Worm (Caenorhabditis elegans) whole organism, late embryonic: ENCODE data around the gene cid-1.

Experiments
- C08G9.2 ChIP-seq: sonication (generic microtip); optimal IDR thresholded peaks from 2 replicates; lab custom pipeline; 2016; ENCODE audit warnings: mild to moderate bottlenecking, missing genetic modification characterization, moderate library complexity, missing compliant biosample characterization
- C38D4.7 ChIP-seq: fragments of 200-800 bp; sonication (Bioruptor generic); optimal IDR thresholded peaks from 2 replicates; lab custom pipeline; 2018; ENCODE audit warnings: mild to moderate bottlenecking, missing genetic modification characterization, moderate library complexity, missing compliant biosample characterization
- Y22D7AL.16 ChIP-seq: sonication (generic microtip); optimal IDR thresholded peaks from 2 replicates; lab custom pipeline; 2016; ENCODE audit warnings: missing genetic modification characterization, missing compliant biosample characterization
- ceh-18 ChIP-seq: sonication (generic microtip); optimal IDR thresholded peaks from 2 replicates; lab custom pipeline; 2016; ENCODE audit warnings: missing genetic modification characterization, missing compliant biosample characterization
- ceh-22 ChIP-seq: sonication (generic microtip); optimal IDR thresholded peaks from 2 replicates; lab custom pipeline; 2017; ENCODE audit warnings: missing biosample characterization, missing genetic modification characterization
- ceh-24 ChIP-seq: sonication (generic microtip); optimal IDR thresholded peaks from 2 replicates; lab custom pipeline; 2016; ENCODE audit warnings: mild to moderate bottlenecking, missing genetic modification characterization, missing compliant biosample characterization
- ceh-31 ChIP-seq: sonication (generic microtip); optimal IDR thresholded peaks from 2 replicates; lab custom pipeline; 2016; ENCODE audit warnings: missing genetic modification characterization, missing compliant biosample characterization
- che-1 ChIP-seq: sonication (generic microtip); optimal IDR thresholded peaks from 2 replicates; lab custom pipeline; 2016; ENCODE audit warnings: mild to moderate bottlenecking, missing genetic modification characterization, missing compliant biosample characterization
- dmd-4 ChIP-seq: sonication (generic microtip); optimal IDR thresholded peaks from 2 replicates; lab custom pipeline; 2016; ENCODE audit warnings: borderline replicate concordance, missing genetic modification characterization, missing compliant biosample characterization
- elt-2 ChIP-seq: sonication (generic microtip); optimal IDR thresholded peaks from 2 replicates; lab custom pipeline; 2016; ENCODE audit warnings: missing genetic modification reagents, missing genetic modification characterization, missing compliant biosample characterization
- ets-4 ChIP-seq: sonication (generic microtip); optimal IDR thresholded peaks from 2 replicates; lab custom pipeline; 2016; ENCODE audit warnings: missing genetic modification characterization, missing compliant biosample characterization
- eyg-1 ChIP-seq: sonication (generic microtip); optimal IDR thresholded peaks from 2 replicates; lab custom pipeline; 2016; ENCODE audit warnings: missing genotype, missing genetic modification characterization, missing compliant biosample characterization
- fax-1 ChIP-seq: sonication (generic microtip); optimal IDR thresholded peaks from 2 replicates; lab custom pipeline; 2016; ENCODE audit warnings: missing genotype, missing genetic modification characterization, missing compliant biosample characterization
- fkh-6 ChIP-seq: sonication (generic microtip); optimal IDR thresholded peaks from 2 replicates; lab custom pipeline; 2016; ENCODE audit warnings: missing genetic modification characterization, missing compliant biosample characterization
- gmeb-2 ChIP-seq: sonication (generic microtip); optimal IDR thresholded peaks from 2 replicates; lab custom pipeline; 2016; ENCODE audit warnings: missing genetic modification characterization, inconsistent platforms, missing compliant biosample characterization
- hlh-15 ChIP-seq: sonication (generic microtip); optimal IDR thresholded peaks from 2 replicates; lab custom pipeline; 2016; ENCODE audit warnings: missing genetic modification characterization, missing compliant biosample characterization
- hlh-6 ChIP-seq: sonication (generic microtip); optimal IDR thresholded peaks from 2 replicates; lab custom pipeline; 2016; ENCODE audit warnings: missing genotype, missing genetic modification characterization, missing compliant biosample characterization
- hlh-8 ChIP-seq: sonication (generic microtip); optimal IDR thresholded peaks from 2 replicates; lab custom pipeline; 2016; ENCODE audit warnings: missing genotype, missing genetic modification characterization, missing compliant biosample characterization
- lin-11 ChIP-seq: fragments of 200-800 bp; sonication (Bioruptor generic); optimal IDR thresholded peaks from 2 replicates; lab custom pipeline; 2018; ENCODE audit warnings: mild to moderate bottlenecking, missing genetic modification characterization, missing compliant biosample characterization
- madf-2 ChIP-seq: sonication (generic microtip); optimal IDR thresholded peaks from 2 replicates; lab custom pipeline; 2017; ENCODE audit warnings: missing genetic modification characterization, missing compliant biosample characterization
- mec-3 ChIP-seq: sonication (generic microtip); optimal IDR thresholded peaks from 2 replicates; lab custom pipeline; 2016; ENCODE audit warnings: borderline replicate concordance, missing genetic modification characterization, missing compliant biosample characterization
- nfya-1 ChIP-seq: sonication (generic microtip); optimal IDR thresholded peaks from 2 replicates; lab custom pipeline; 2017; ENCODE audit warnings: missing genetic modification characterization, mild to moderate bottlenecking, missing compliant biosample characterization, antibody characterized with exemption, moderate library complexity
- nhr-232 ChIP-seq: sonication (generic microtip); optimal IDR thresholded peaks from 2 replicates; lab custom pipeline; 2016; ENCODE audit warnings: missing genetic modification characterization, missing compliant biosample characterization
- pag-3 ChIP-seq: sonication (generic microtip); optimal IDR thresholded peaks from 2 replicates; lab custom pipeline; 2016; ENCODE audit warnings: missing compliant biosample characterization, missing genetic modification characterization, borderline replicate concordance
- pat-9 ChIP-seq: fragments of 200-800 bp; sonication (Bioruptor generic); optimal IDR thresholded peaks from 2 replicates; lab custom pipeline; 2018; ENCODE audit warnings: mild to moderate bottlenecking, missing genetic modification characterization, moderate library complexity, missing compliant biosample characterization
- pha-2 ChIP-seq: sonication (generic microtip); optimal IDR thresholded peaks from 2 replicates; lab custom pipeline; 2017; ENCODE audit warnings: mild to moderate bottlenecking, missing genetic modification characterization, missing compliant biosample characterization
- pros-1 ChIP-seq: fragments of 150-350 bp; optimal IDR thresholded peaks from 2 replicates; lab custom pipeline; 2014; ENCODE audit warnings: missing biosample characterization, missing genetic modification reagents, missing genetic modification characterization
- ref-2 ChIP-seq: sonication (generic microtip); optimal IDR thresholded peaks from 2 replicates; lab custom pipeline; 2016; ENCODE audit warnings: missing genetic modification characterization, missing compliant biosample characterization
- rnt-1 ChIP-seq: sonication (generic microtip); optimal IDR thresholded peaks from 2 replicates; lab custom pipeline; 2016; ENCODE audit warnings: missing genetic modification characterization, missing compliant biosample characterization
- tbx-2 ChIP-seq: sonication (generic microtip); optimal IDR thresholded peaks from 2 replicates; lab custom pipeline; 2016; ENCODE audit warnings: missing genetic modification characterization, missing compliant biosample characterization
- tbx-7 ChIP-seq: sonication (generic microtip); optimal IDR thresholded peaks from 2 replicates; lab custom pipeline; 2016; ENCODE audit warnings: missing genotype, missing genetic modification characterization, missing compliant biosample characterization
- ttx-3 ChIP-seq: sonication (generic microtip); optimal IDR thresholded peaks from 2 replicates; lab custom pipeline; 2016; ENCODE audit warnings: missing genetic modification reagents, missing genetic modification characterization, missing compliant biosample characterization
- unc-42 ChIP-seq: sonication (generic microtip); optimal IDR thresholded peaks from 2 replicates; lab custom pipeline; 2016; ENCODE audit warnings: missing genotype, missing genetic modification characterization, missing compliant biosample characterization
- unc-55 ChIP-seq: sonication (generic microtip); optimal IDR thresholded peaks from 2 replicates; lab custom pipeline; 2017; ENCODE audit warnings: missing biosample characterization, missing genetic modification reagents, missing genetic modification characterization
- unc-86 ChIP-seq: sonication (generic microtip); optimal IDR thresholded peaks from 2 replicates; lab custom pipeline; 2016; ENCODE audit warnings: missing genetic modification characterization, missing compliant biosample characterization
- zip-5 ChIP-seq: sonication (generic microtip); optimal IDR thresholded peaks from 2 replicates; lab custom pipeline; 2016; ENCODE audit warnings: missing genetic modification characterization, missing compliant biosample characterization

Gene cid-1

ce11 chrIII:5199577-5199976 lies 25.9 kb downstream of the cid-1 start, which contains the start of gene emb-8:
Gene emb-8 (minus strand): TSS chrIII:5199677.
- TF ChIP-seq pha-2 (tag; lab: Kevin White, UChicago) (no peak), hlh-8 (no peak), ref-2 (tag; lab: Kevin White, UChicago) (no peak), rnt-1 (tag; lab: Kevin White, UChicago) (no peak), ttx-3 (tag; lab: Kevin White, UChicago) (no peak), pat-9 (tag; lab: Kevin White, UChicago) (no peak), madf-2 (tag; lab: Kevin White, UChicago) (no peak), fkh-6 (tag; lab: Kevin White, UChicago) (no peak), mec-3 (tag; lab: Kevin White, UChicago) (no peak), unc-55 (GFP tag; lab: Kevin White, UChicago) (no peak)

ce11 chrIII:5200349-5200748 lies 26.6 kb downstream of the cid-1 start:
- no peak for TF ChIP-seq Y22D7AL.16
- no peak for TF ChIP-seq tbx-7 (tag; lab: Kevin White, UChicago)
- TF ChIP-seq eyg-1, result no peak
- TF ChIP-seq rnt-1 (tag; lab: Kevin White, UChicago), result no peak
- TF ChIP-seq, all 69 proteins: peak for 0

- TF ChIP-seq elt-2 (tag; lab: Kevin White, UChicago) (peak; percentile 47), mec-3 (tag; lab: Kevin White, UChicago) (no peak)
Observed at ce11 chrIII:5201267-5201666, 27.5 kb downstream of the cid-1 start.

- TF ChIP-seq C08G9.2 (tag; lab: Kevin White, UChicago) (no peak), ets-4 (tag; lab: Kevin White, UChicago) (peak; percentile 34), ceh-18 (peak; percentile 20), hlh-15 (tag; lab: Kevin White, UChicago) (no peak), elt-2 (tag; lab: Kevin White, UChicago) (peak; percentile 5), nfya-1 (tag; lab: Kevin White, UChicago) (peak; percentile 66), tbx-2 (no peak), fax-1 (tag; lab: Kevin White, UChicago) (no peak)
Observed at ce11 chrIII:5202641-5203040, 28.9 kb downstream of the cid-1 start.

ce11 chrIII:5203310-5203709 lies 29.6 kb downstream of the cid-1 start:
- no peak for TF ChIP-seq eyg-1
- no peak for TF ChIP-seq unc-42 (tag; lab: Kevin White, UChicago)
- TF ChIP-seq ttx-3 (tag; lab: Kevin White, UChicago), result no peak
- TF ChIP-seq unc-86, result no peak
- TF ChIP-seq pros-1 (tag; lab: Kevin White, UChicago), result no peak
- TF ChIP-seq che-1, result no peak
- TF ChIP-seq, all 69 proteins: peak for 0

ce11 chrIII:5206861-5207414 lies 33.2 kb downstream of the cid-1 start, which contains the start of gene morc-1:
Gene morc-1 (minus strand): TSS chrIII:5206911.
- no peak for TF ChIP-seq hlh-15 (tag; lab: Kevin White, UChicago)
- peak; percentile 7 for TF ChIP-seq C38D4.7 (GFP tag; lab: Kevin White, UChicago)
- TF ChIP-seq ceh-31 (tag; lab: Kevin White, UChicago), result no peak

- TF ChIP-seq hlh-6 (no peak), ets-4 (tag; lab: Kevin White, UChicago) (no peak), lin-11 (tag; lab: Kevin White, UChicago) (no peak), nhr-232 (tag; lab: Kevin White, UChicago) (no peak), ceh-24 (no peak), zip-5 (tag; lab: Kevin White, UChicago) (no peak), gmeb-2 (no peak), dmd-4 (tag; lab: Kevin White, UChicago) (no peak), ceh-22 (tag; lab: Kevin White, UChicago) (no peak), pag-3 (tag; lab: Kevin White, UChicago) (no peak)
Observed at ce11 chrIII:5208992-5209391, 35.3 kb downstream of the cid-1 start, which contains the start of gene syx-16. Gene syx-16 (minus strand): TSS chrIII:5209109.
